Worm (Caenorhabditis elegans): ENCODE data around the gene eat-20.

The eat-20 gene

ce11 chrX:15492759-15493158, 17.1 kb upstream of the eat-20 start (continued):
- TF ChIP-seq aptf-2 (GFP tag; conservative IDR thresholded peaks at IDR 0.05) (no peak), F52B5.7 (tag; optimal IDR thresholded peaks at IDR 0.05) (no peak), hsf-1 (GFP tag; IDR thresholded peaks at IDR 0.05) (0 out of 2 replicates have a peak, but pooled peaks have one; percentile 24), fkh-3 (tag; optimal IDR thresholded peaks at IDR 0.05) (no peak), F57A8.1 (GFP tag; optimal IDR thresholded peaks at IDR 0.05) (no peak), sea-2 (GFP tag; IDR thresholded peaks at IDR 0.05) (no peak), sdz-38 (tag; optimal IDR thresholded peaks at IDR 0.05) (no peak), F55B11.4 (tag; optimal IDR thresholded peaks at IDR 0.05; ENCODE audit: borderline replicate concordance, insufficient read depth) (no peak), T07F8.4 (tag; optimal IDR thresholded peaks at IDR 0.05) (no peak), snpc-3.4 (tag; optimal IDR thresholded peaks at IDR 0.05) (no peak), F10E7.11 (tag; optimal IDR thresholded peaks at IDR 0.05) (no peak), pha-4 (tag; optimal IDR thresholded peaks at IDR 0.05) (peak; percentile 55), C17E4.6 (GFP tag; IDR thresholded peaks at IDR 0.05) (no peak), cebp-1 (GFP tag; IDR thresholded peaks at IDR 0.05) (peak; percentile 72; the same call in 1 of the 2 replicates), cebp-1 (tag; optimal IDR thresholded peaks at IDR 0.05) (peak; percentile 91), F33H1.4 (GFP tag; IDR thresholded peaks at IDR 0.05) (no peak), egl-44 (GFP tag; IDR thresholded peaks at IDR 0.05) (no peak), hmg-20 (GFP tag; IDR thresholded peaks at IDR 0.05) (no peak), mes-4 (tag; optimal IDR thresholded peaks at IDR 0.05) (no peak), madf-8 (GFP tag; conservative IDR thresholded peaks at IDR 0.05) (no peak), madf-3 (GFP tag; IDR thresholded peaks at IDR 0.05) (0 out of 2 replicates have a peak, but pooled peaks have one; percentile 50), dox-1 (GFP tag; IDR thresholded peaks at IDR 0.05) (peak; percentile 91), gei-17 (GFP tag; optimal IDR thresholded peaks at IDR 0.05) (peak; percentile 1), T26A5.8 (tag; optimal IDR thresholded peaks at IDR 0.05) (no peak), nhr-179 (tag; optimal IDR thresholded peaks at IDR 0.05) (no peak), B0261.1 (tag; optimal IDR thresholded peaks at IDR 0.05) (no peak), egrh-3 (GFP tag; IDR thresholded peaks at IDR 0.05) (0 out of 2 replicates have a peak, but pooled peaks have one; percentile 38), hlh-12 (tag; optimal IDR thresholded peaks at IDR 0.05) (no peak), sptf-2 (GFP tag; optimal IDR thresholded peaks at IDR 0.05) (peak; percentile 22), F39B2.1 (GFP tag; IDR thresholded peaks at IDR 0.05) (no peak), dpff-1 (tag; optimal IDR thresholded peaks at IDR 0.05) (no peak), nfya-1 (tag; optimal IDR thresholded peaks at IDR 0.05; ENCODE audit: borderline replicate concordance, insufficient read depth) (no peak), hlh-26 (GFP tag; conservative IDR thresholded peaks at IDR 0.05) (no peak), lin-54 (GFP tag; optimal IDR thresholded peaks at IDR 0.05) (peak; percentile 63), ztf-25 (GFP tag; IDR thresholded peaks at IDR 0.05) (no peak), F23B12.7 (tag; optimal IDR thresholded peaks at IDR 0.05; ENCODE audit: insufficient read depth) (no peak), ama-1 (optimal IDR thresholded peaks at IDR 0.05) (no peak), ama-1 (GFP tag; optimal IDR thresholded peaks at IDR 0.05) (no peak), bed-1 (GFP tag; IDR thresholded peaks at IDR 0.05) (no peak), tbp1 (GFP tag; optimal IDR thresholded peaks at IDR 0.05) (peak; percentile 58), lir-1 (GFP tag; conservative IDR thresholded peaks at IDR 0.05) (peak; percentile 49; the same call in 1 of the 2 replicates), madf-6 (GFP tag; IDR thresholded peaks at IDR 0.05) (0 out of 2 replicates have a peak, but pooled peaks have one; percentile 21), Y67H2A.10 (GFP tag; conservative IDR thresholded peaks at IDR 0.05) (0 out of 2 replicates have a peak, but pooled peaks have one; percentile 13), nfyb-1 (GFP tag; IDR thresholded peaks at IDR 0.05) (peak; percentile 78; the same call in 1 of the 2 replicates), F37B4.10 (GFP tag; IDR thresholded peaks at IDR 0.05) (no peak), nhr-27 (tag; optimal IDR thresholded peaks at IDR 0.05) (no peak), B0019.2 (GFP tag; conservative IDR thresholded peaks at IDR 0.05) (no peak), repo-1 (tag; optimal IDR thresholded peaks at IDR 0.05) (peak; percentile 51), attf-3 (GFP tag; conservative IDR thresholded peaks at IDR 0.05) (0 out of 2 replicates have a peak, but pooled peaks have one; percentile 31)
